Worm (Caenorhabditis elegans): ENCODE measurements around the gene Y38H6A.5.

The Y38H6A.5 gene

DNA sequence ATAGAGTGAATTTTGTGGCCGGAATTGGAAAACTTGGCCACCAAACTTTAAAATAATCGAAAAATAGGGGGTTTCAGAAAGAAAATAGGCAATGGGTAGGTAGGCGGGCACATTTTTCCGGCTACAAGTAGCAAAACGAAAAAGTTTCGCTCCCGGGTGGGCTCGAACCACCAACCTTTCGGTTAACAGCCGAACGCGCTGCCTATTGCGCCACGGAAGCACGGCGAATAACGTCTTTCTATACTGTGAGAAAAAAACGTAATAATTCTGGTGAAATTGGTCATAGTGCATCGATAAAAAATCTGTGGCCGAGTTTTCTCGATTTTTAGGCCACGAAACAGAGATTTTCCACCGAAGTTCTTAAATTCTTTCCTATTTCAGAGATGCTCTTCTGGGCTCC lies 15.2 kb upstream of the Y38H6A.5 start:
- no peak for TF ChIP-seq klf-2 (GFP tag; conservative IDR thresholded peaks at IDR 0.05)
- TF ChIP-seq T22C8.4 (GFP tag; IDR thresholded peaks at IDR 0.05), result no peak
- TF ChIP-seq med-1 (GFP tag; optimal IDR thresholded peaks at IDR 0.05; ENCODE audit: insufficient read depth), result no peak
- TF ChIP-seq ref-1 (GFP tag; conservative IDR thresholded peaks at IDR 0.05), result no peak
- TF ChIP-seq flt-1 (GFP tag; IDR thresholded peaks at IDR 0.05), result no peak

DNA sequence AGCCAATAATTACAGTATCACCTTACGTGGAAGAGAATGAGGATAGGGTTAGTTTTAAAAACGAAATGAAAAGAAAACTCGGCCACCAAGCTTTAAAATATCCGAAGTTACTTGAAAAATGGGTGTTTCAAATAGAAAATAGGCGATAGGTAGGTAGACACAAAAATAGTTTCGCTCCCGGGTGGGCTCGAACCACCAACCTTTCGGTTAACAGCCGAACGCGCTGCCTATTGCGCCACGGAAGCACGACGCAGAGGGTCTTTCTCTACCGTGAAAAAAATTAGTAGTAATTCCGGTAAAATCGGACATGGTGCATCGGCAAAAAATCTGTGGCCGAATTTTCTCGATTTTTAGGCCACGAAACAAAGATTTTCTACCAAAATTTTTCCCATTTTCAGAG lies 12.5 kb upstream of the Y38H6A.5 start:
- TF ChIP-seq ztf-23 (GFP tag; IDR thresholded peaks at IDR 0.05) (no peak), flt-1 (GFP tag; IDR thresholded peaks at IDR 0.05) (no peak), ztf-29 (GFP tag; IDR thresholded peaks at IDR 0.05) (no peak), cog-1 (tag; optimal IDR thresholded peaks at IDR 0.05) (no peak), tab-1 (GFP tag; IDR thresholded peaks at IDR 0.05) (no peak), klf-2 (GFP tag; conservative IDR thresholded peaks at IDR 0.05) (no peak), med-1 (GFP tag; optimal IDR thresholded peaks at IDR 0.05; ENCODE audit: insufficient read depth) (no peak), ref-1 (GFP tag; conservative IDR thresholded peaks at IDR 0.05) (no peak), T22C8.4 (GFP tag; IDR thresholded peaks at IDR 0.05) (no peak)

DNA sequence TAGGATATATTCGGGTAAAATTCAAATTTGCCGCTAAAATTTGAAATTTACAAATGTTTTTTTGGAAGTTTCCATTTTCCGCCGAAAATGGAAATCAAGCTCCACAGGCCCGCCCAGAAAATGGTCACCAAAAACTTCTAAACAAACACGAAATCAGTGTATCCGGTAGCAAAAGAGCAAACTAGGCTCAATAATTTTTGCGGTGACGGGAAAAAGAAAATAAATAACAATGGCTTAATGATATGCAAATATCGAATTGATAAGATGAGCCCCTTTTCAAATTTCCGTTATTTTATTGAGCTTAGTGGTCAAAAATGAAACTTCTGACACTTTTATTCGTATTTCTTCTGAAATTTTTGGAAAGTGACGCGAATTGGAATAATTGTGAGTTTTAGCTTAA lies 9.7 kb upstream of the Y38H6A.5 start, which contains the start of gene Y38H6A.3:
Gene Y38H6A.3 (plus strand): TSS at position 301 of the 400 bp plus-strand sequence.
- TF ChIP-seq tab-1 (GFP tag; IDR thresholded peaks at IDR 0.05) (no peak), ref-1 (GFP tag; conservative IDR thresholded peaks at IDR 0.05) (no peak), T22C8.4 (GFP tag; IDR thresholded peaks at IDR 0.05) (no peak), ztf-23 (GFP tag; IDR thresholded peaks at IDR 0.05) (no peak), cog-1 (tag; optimal IDR thresholded peaks at IDR 0.05) (no peak), ztf-29 (GFP tag; IDR thresholded peaks at IDR 0.05) (no peak), klf-2 (GFP tag; conservative IDR thresholded peaks at IDR 0.05) (no peak), med-1 (GFP tag; optimal IDR thresholded peaks at IDR 0.05; ENCODE audit: insufficient read depth) (no peak), flt-1 (GFP tag; IDR thresholded peaks at IDR 0.05) (no peak)

DNA sequence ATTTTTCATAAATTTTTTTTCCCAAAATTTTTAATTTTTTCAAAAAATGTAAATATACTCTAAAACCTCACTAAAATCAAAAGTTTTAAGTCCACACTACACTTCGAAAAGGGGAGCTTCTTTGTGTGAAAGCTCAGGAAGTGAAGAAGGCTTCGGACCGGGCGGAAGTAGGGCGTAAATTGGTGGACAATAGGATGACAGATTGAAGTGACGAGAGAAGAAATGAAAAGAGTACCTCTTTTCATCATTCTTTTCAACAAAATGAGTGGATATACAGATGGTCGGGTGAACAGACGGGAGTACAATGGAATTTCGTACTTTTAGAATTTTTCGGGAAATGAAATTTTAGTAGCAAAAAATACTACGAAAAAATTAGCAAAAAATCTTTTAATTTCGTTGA lies 3.7 kb upstream of the Y38H6A.5 start:
- TF ChIP-seq ztf-29 (GFP tag; IDR thresholded peaks at IDR 0.05) (no peak), klf-2 (GFP tag; conservative IDR thresholded peaks at IDR 0.05) (no peak), med-1 (GFP tag; optimal IDR thresholded peaks at IDR 0.05; ENCODE audit: insufficient read depth) (no peak), flt-1 (GFP tag; IDR thresholded peaks at IDR 0.05) (no peak)

DNA sequence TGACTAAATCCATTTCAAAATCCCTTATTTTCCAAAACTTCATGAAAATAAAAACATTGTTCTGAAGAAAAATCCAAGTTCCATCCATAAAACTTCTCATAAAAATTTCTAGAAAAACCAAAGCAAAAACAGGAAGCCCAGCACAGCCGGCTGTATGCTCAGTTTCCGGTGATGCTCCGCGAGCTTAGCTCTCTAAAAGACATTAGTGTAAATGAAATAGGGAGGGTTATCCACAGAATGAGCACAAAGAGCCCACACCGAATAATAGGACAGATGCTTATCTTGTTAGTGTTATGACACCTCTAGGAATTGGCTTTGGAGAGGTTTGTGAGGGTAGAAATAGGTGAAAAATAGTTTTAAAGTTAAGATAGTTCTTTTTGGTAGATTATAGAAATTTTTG lies 2.9 kb upstream of the Y38H6A.5 start:
- TF ChIP-seq ztf-23 (GFP tag; IDR thresholded peaks at IDR 0.05), result no peak
- no peak for TF ChIP-seq ref-1 (GFP tag; conservative IDR thresholded peaks at IDR 0.05)
- TF ChIP-seq ztf-29 (GFP tag; IDR thresholded peaks at IDR 0.05), result no peak
- TF ChIP-seq tab-1 (GFP tag; IDR thresholded peaks at IDR 0.05), result no peak

DNA sequence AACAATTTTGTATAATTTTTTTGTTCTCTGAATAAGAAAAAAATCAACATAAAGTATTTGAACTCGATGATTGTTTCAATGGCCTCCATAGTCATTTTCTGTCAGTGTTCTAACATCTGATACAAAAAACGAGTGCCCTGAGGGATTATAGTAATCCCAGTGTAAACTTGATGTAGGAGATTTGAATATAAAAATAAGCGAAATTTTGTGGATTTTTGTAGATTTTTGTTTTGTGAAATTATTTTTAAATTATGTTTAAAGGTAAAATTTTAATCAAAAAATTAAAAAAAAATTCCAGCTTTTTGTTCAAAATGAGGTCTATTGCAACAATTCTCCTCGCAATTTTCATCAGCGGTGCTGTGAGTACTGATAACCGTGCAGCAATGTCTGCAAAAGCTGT lies 9.7 kb downstream of the Y38H6A.5 start, which contains the start of gene Y38H6A.1:
Gene Y38H6A.1 (plus strand): TSS at position 301 of the 400 bp plus-strand sequence.
- TF ChIP-seq ztf-23 (GFP tag; IDR thresholded peaks at IDR 0.05), result no peak
- no peak for TF ChIP-seq klf-2 (GFP tag; conservative IDR thresholded peaks at IDR 0.05)
- TF ChIP-seq tab-1 (GFP tag; IDR thresholded peaks at IDR 0.05), result no peak
- TF ChIP-seq flt-1 (GFP tag; IDR thresholded peaks at IDR 0.05), result no peak
- TF ChIP-seq med-1 (GFP tag; optimal IDR thresholded peaks at IDR 0.05; ENCODE audit: insufficient read depth), result no peak
- no peak for TF ChIP-seq ref-1 (GFP tag; conservative IDR thresholded peaks at IDR 0.05)
- TF ChIP-seq cog-1 (tag; optimal IDR thresholded peaks at IDR 0.05), result no peak
- no peak for TF ChIP-seq ztf-29 (GFP tag; IDR thresholded peaks at IDR 0.05)
- no peak for TF ChIP-seq T22C8.4 (GFP tag; IDR thresholded peaks at IDR 0.05)

DNA sequence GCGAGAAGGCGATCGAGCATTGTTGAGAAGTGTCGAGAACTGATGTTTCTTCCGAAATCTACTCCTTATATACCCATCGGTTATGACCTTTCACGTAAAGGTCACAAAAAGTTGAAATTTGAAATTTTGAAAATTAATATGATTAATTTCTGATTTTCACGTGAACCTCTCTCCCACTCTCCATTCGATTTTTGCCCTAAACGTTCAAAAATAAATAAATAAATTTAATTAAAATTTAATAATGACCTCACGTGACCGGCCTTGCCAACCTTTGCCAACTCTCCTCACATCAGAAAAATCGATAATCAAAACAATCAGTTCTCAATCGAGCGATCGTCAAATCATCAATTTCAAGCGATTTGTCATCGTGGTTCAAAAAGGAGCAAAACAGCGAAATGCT lies 17.7 kb downstream of the Y38H6A.5 start, which contains the start of gene Y113G7C.1:
Gene Y113G7C.1 (plus strand): TSS at position 301 of the 400 bp plus-strand sequence.
- TF ChIP-seq ztf-29 (GFP tag; IDR thresholded peaks at IDR 0.05) (no peak), T22C8.4 (GFP tag; IDR thresholded peaks at IDR 0.05) (peak; percentile 20; the same call in 1 of the 2 replicates)

DNA sequence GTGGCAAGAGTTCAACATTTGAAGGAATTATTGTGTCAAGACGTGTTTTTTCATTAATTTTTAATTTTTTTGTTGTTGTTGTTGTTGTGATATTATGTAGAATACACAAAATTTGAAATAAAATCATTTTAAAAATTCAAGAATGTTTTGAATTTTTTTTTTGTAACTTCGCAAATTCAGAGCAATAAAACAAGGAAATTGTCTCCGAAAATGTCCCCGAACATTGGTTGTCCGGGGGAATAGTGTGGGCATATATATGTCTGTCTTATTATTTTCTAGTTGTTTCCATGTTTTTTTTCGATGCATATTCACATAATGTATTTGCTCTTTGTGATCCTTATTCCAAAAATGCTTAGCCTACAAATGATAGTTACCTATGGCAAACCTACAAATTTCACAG lies 23.6 kb downstream of the Y38H6A.5 start, which contains the start of gene clec-262:
Gene clec-262 (plus strand): TSS at position 301 of the 400 bp plus-strand sequence.
- TF ChIP-seq flt-1 (GFP tag; IDR thresholded peaks at IDR 0.05), result no peak
- no peak for TF ChIP-seq T22C8.4 (GFP tag; IDR thresholded peaks at IDR 0.05)
- TF ChIP-seq cog-1 (tag; optimal IDR thresholded peaks at IDR 0.05), result no peak
- TF ChIP-seq ref-1 (GFP tag; conservative IDR thresholded peaks at IDR 0.05), result no peak
- TF ChIP-seq med-1 (GFP tag; optimal IDR thresholded peaks at IDR 0.05; ENCODE audit: insufficient read depth), result no peak
- no peak for TF ChIP-seq tab-1 (GFP tag; IDR thresholded peaks at IDR 0.05)
- no peak for TF ChIP-seq ztf-29 (GFP tag; IDR thresholded peaks at IDR 0.05)
- no peak for TF ChIP-seq klf-2 (GFP tag; conservative IDR thresholded peaks at IDR 0.05)

DNA sequence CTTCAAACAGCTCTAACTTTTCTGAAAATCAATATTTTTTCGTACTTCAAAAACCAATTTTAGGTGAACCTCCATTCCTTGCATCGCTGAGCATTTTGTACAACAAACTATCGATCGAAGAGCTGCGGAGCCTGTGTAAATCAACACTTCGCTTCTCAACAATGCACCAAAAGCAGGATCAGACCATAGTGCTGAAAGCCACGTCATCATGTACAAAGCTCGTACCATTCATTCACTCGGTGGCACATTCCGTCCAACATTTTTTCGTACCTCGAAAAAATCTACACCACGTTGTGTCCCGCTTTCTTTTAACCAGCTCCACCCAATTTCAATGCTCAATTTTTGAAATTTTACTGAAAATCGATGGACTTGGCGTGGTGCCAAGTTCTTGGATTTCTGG lies 24.6 kb downstream of the Y38H6A.5 start, which contains the start of gene ZC15.10:
Gene ZC15.10 (plus strand): TSS at position 162 of the 400 bp plus-strand sequence.
- TF ChIP-seq med-1 (GFP tag; optimal IDR thresholded peaks at IDR 0.05; ENCODE audit: insufficient read depth) (no peak), flt-1 (GFP tag; IDR thresholded peaks at IDR 0.05) (no peak), klf-2 (GFP tag; conservative IDR thresholded peaks at IDR 0.05) (no peak), ztf-29 (GFP tag; IDR thresholded peaks at IDR 0.05) (no peak), T22C8.4 (GFP tag; IDR thresholded peaks at IDR 0.05) (no peak), ref-1 (GFP tag; conservative IDR thresholded peaks at IDR 0.05) (no peak), ztf-23 (GFP tag; IDR thresholded peaks at IDR 0.05) (no peak), cog-1 (tag; optimal IDR thresholded peaks at IDR 0.05) (no peak), tab-1 (GFP tag; IDR thresholded peaks at IDR 0.05) (no peak)

DNA sequence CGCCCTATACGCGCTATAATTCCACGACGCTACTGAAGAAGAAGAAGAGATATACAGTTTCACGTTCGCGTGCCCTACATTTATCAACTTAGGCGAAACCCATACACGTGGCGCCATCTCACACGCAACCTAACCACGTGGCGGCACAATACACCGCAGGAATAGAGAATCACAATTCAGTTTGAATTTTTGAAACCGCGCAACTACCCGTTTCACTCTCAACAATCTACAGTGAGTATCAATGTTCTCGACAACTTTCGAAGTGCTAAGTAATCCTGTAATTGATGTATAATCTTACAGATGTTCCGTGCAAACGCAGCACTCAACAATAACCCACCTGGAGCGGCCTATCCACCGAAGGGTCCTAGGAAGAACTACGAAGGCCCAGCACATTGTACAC lies 29.4 kb downstream of the Y38H6A.5 start, which contains the start of gene ZC15.1:
Gene ZC15.1 (plus strand): TSS at position 301 of the 400 bp plus-strand sequence.
- no peak for TF ChIP-seq ztf-23 (GFP tag; IDR thresholded peaks at IDR 0.05)
- TF ChIP-seq tab-1 (GFP tag; IDR thresholded peaks at IDR 0.05), result no peak
- TF ChIP-seq flt-1 (GFP tag; IDR thresholded peaks at IDR 0.05), result no peak
- no peak for TF ChIP-seq T22C8.4 (GFP tag; IDR thresholded peaks at IDR 0.05)
- TF ChIP-seq ref-1 (GFP tag; conservative IDR thresholded peaks at IDR 0.05), result no peak
- no peak for TF ChIP-seq ztf-29 (GFP tag; IDR thresholded peaks at IDR 0.05)
- no peak for TF ChIP-seq klf-2 (GFP tag; conservative IDR thresholded peaks at IDR 0.05)
- no peak for TF ChIP-seq med-1 (GFP tag; optimal IDR thresholded peaks at IDR 0.05; ENCODE audit: insufficient read depth)
- no peak for TF ChIP-seq cog-1 (tag; optimal IDR thresholded peaks at IDR 0.05)

Measured in whole organism, midembryonic.